Worm (Caenorhabditis elegans) whole organism, young adult: ENCODE measurements around the gene col-78.

Experiments used
- B0019.2 ChIP-seq: fragments of 200-800 bp; sonication (Bioruptor generic); conservative IDR thresholded peaks from 2 replicates; pipeline ENCODE4 v1.3.6; 2022; ENCODE audit warnings: missing genetic modification reagents, missing genetic modification characterization, missing compliant biosample characterization
- F49E8.2 ChIP-seq: sonication (generic microtip); optimal IDR thresholded peaks from 3 replicates; lab custom pipeline; 2017; ENCODE audit warnings: missing genetic modification characterization, mild to moderate bottlenecking, missing compliant biosample characterization, antibody characterized with exemption, moderate library complexity; ENCODE audit not compliant: insufficient read depth
- K12H6.12 ChIP-seq: fragments of 200-800 bp; sonication (Bioruptor generic); optimal IDR thresholded peaks from 2 replicates; lab custom pipeline; 2018; ENCODE audit warnings: mild to moderate bottlenecking, missing genetic modification characterization, missing compliant biosample characterization
- Y53F4B.3 ChIP-seq: fragments of 200-800 bp; sonication (Bioruptor generic); IDR thresholded peaks from 2 replicates; pipeline ENCODE4 v1.3.6; 2022; ENCODE audit warnings: missing genetic modification reagents, missing genetic modification characterization, missing compliant biosample characterization
- ZK185.1 ChIP-seq: sonication (generic microtip); optimal IDR thresholded peaks from 2 replicates; lab custom pipeline; 2016; ENCODE audit warnings: mild to moderate bottlenecking, missing genetic modification characterization, missing compliant biosample characterization; ENCODE audit not compliant: poor library complexity, severe bottlenecking
- ama-1 ChIP-seq, 3 experiments: fragments of 150-350 bp in 1 of 3; sonication (generic microtip) in 2 of 3; optimal IDR thresholded peaks; 2 replicates each; lab custom pipeline; 2014 to 2018; ENCODE audit warnings: missing biosample characterization in 2 of 3, missing genetic modification characterization in 2 of 3, missing genetic modification reagents in 2 of 3
- atf-7 ChIP-seq: sonication (generic microtip); optimal IDR thresholded peaks from 2 replicates; lab custom pipeline; 2017; ENCODE audit warnings: mild to moderate bottlenecking, missing genetic modification characterization, missing compliant biosample characterization
- attf-3 ChIP-seq: fragments of 200-800 bp; sonication (Bioruptor generic); conservative IDR thresholded peaks from 2 replicates; pipeline ENCODE4 v1.3.6; 2022; ENCODE audit warnings: missing genetic modification reagents, missing genetic modification characterization, missing compliant biosample characterization
- bed-1 ChIP-seq: fragments of 200-800 bp; sonication (Bioruptor generic); IDR thresholded peaks from 2 replicates; pipeline ENCODE4 v1.3.6; 2022; ENCODE audit warnings: missing genetic modification reagents, missing genetic modification characterization, missing compliant biosample characterization
- ccch-3 ChIP-seq: fragments of 200-800 bp; sonication (Bioruptor generic); optimal IDR thresholded peaks from 2 replicates; lab custom pipeline; 2018; ENCODE audit warnings: mild to moderate bottlenecking, missing genetic modification characterization, missing compliant biosample characterization
- cebp-1 ChIP-seq, 2 experiments: fragments of 200-800 bp in 1 of 2; sonication (Bioruptor generic) in 1 of 2; sonication (generic microtip) in 1 of 2; IDR thresholded peaks in 1 of 2; optimal IDR thresholded peaks in 1 of 2; 2 replicates each; pipeline versions ENCODE4 v1.3.6 to Lab custom; 2017 to 2022; ENCODE audit warnings: missing compliant biosample characterization in 2 of 2, missing genetic modification characterization in 2 of 2, mild to moderate bottlenecking in 1 of 2, missing genetic modification reagents in 1 of 2, moderate library complexity in 1 of 2
- ceh-40 ChIP-seq: fragments of 200-800 bp; sonication (Bioruptor generic); IDR thresholded peaks from 2 replicates; pipeline ENCODE4 v1.3.6; 2022; ENCODE audit warnings: missing genetic modification characterization, missing compliant biosample characterization
- ceh-79 ChIP-seq: sonication (generic microtip); optimal IDR thresholded peaks from 2 replicates; lab custom pipeline; 2017; ENCODE audit warnings: mild to moderate bottlenecking, missing genetic modification characterization, missing compliant biosample characterization
- dox-1 ChIP-seq: fragments of 200-800 bp; sonication (Bioruptor generic); IDR thresholded peaks from 2 replicates; pipeline ENCODE4 v1.3.6; 2022; ENCODE audit warnings: missing genetic modification reagents, missing genetic modification characterization, missing compliant biosample characterization
- dpl-1 ChIP-seq: fragments of 150-350 bp; optimal IDR thresholded peaks from 2 replicates; lab custom pipeline; 2014; ENCODE audit warnings: missing biosample characterization, missing genetic modification reagents, missing genetic modification characterization
- ets-4 ChIP-seq: fragments of 200-800 bp; sonication (Bioruptor generic); optimal IDR thresholded peaks from 2 replicates; lab custom pipeline; 2018; ENCODE audit warnings: mild to moderate bottlenecking, missing genetic modification characterization, missing compliant biosample characterization
- hmg-1.2 ChIP-seq: fragments of 200-800 bp; sonication (Bioruptor generic); IDR thresholded peaks from 2 replicates; pipeline ENCODE4 v1.3.6; 2022; ENCODE audit warnings: missing genetic modification reagents, missing genetic modification characterization, missing compliant biosample characterization
- lag-1 ChIP-seq: fragments of 200-800 bp; sonication (Bioruptor generic); IDR thresholded peaks from 2 replicates; pipeline ENCODE4 v1.3.6; 2022; ENCODE audit warnings: missing genetic modification reagents, missing genetic modification characterization, missing compliant biosample characterization
- lin-40 ChIP-seq: sonication (generic microtip); optimal IDR thresholded peaks from 2 replicates; lab custom pipeline; 2016; ENCODE audit warnings: missing genetic modification characterization, mild to moderate bottlenecking, missing compliant biosample characterization, missing genotype, missing genetic modification reagents
- lir-1 ChIP-seq: fragments of 200-800 bp; sonication (Bioruptor generic); conservative IDR thresholded peaks from 2 replicates; pipeline ENCODE4 v1.3.6; 2022; ENCODE audit warnings: missing genetic modification reagents, missing genetic modification characterization, missing compliant biosample characterization
- lsl-1 ChIP-seq: fragments of 200-800 bp; sonication (Bioruptor generic); optimal IDR thresholded peaks from 2 replicates; lab custom pipeline; 2018; ENCODE audit warnings: mild to moderate bottlenecking, missing genetic modification characterization, moderate library complexity, missing compliant biosample characterization
- madf-3 ChIP-seq: fragments of 200-800 bp; sonication (Bioruptor generic); IDR thresholded peaks from 2 replicates; pipeline ENCODE4 v1.3.6; 2022; ENCODE audit warnings: missing genetic modification reagents, missing genetic modification characterization, missing compliant biosample characterization
- madf-6 ChIP-seq: fragments of 200-800 bp; sonication (Bioruptor generic); IDR thresholded peaks from 2 replicates; pipeline ENCODE4 v1.3.6; 2022; ENCODE audit warnings: missing genetic modification reagents, missing genetic modification characterization, missing compliant biosample characterization
- nfya-2 ChIP-seq: fragments of 200-800 bp; sonication (Bioruptor generic); IDR thresholded peaks from 2 replicates; pipeline ENCODE4 v1.3.6; 2022; ENCODE audit warnings: missing genetic modification reagents, missing genetic modification characterization, missing compliant biosample characterization
- nhr-80 ChIP-seq: sonication (generic microtip); optimal IDR thresholded peaks from 2 replicates; lab custom pipeline; 2016; ENCODE audit warnings: missing genetic modification characterization, missing compliant biosample characterization
- snpc-4 ChIP-seq, 5 experiments: fragments of 150-350 bp in 1 of 5; sonication (generic microtip) in 4 of 5; optimal IDR thresholded peaks; 2 replicates each; lab custom pipeline; 2014 to 2018; ENCODE audit warnings: missing genetic modification characterization in 5 of 5, missing biosample characterization in 3 of 5, antibody characterized with exemption in 2 of 5, mild to moderate bottlenecking in 2 of 5, missing compliant biosample characterization in 2 of 5, missing genotype in 2 of 5, moderate library complexity in 2 of 5, missing genetic modification reagents in 1 of 5
- somi-1 ChIP-seq: fragments of 200-800 bp; sonication (Bioruptor generic); optimal IDR thresholded peaks from 2 replicates; lab custom pipeline; 2018; ENCODE audit warnings: mild to moderate bottlenecking, missing genetic modification characterization, missing compliant biosample characterization
- tbx-9 ChIP-seq: sonication (generic microtip); optimal IDR thresholded peaks from 2 replicates; lab custom pipeline; 2016; ENCODE audit warnings: borderline replicate concordance, missing genetic modification characterization, inconsistent platforms, missing compliant biosample characterization
- unc-62 ChIP-seq: fragments of 150-350 bp; optimal IDR thresholded peaks from 2 replicates; lab custom pipeline; 2014; ENCODE audit warnings: missing biosample characterization, missing genetic modification reagents, missing genetic modification characterization
- zfh-2 ChIP-seq: fragments of 200-800 bp; sonication (Bioruptor generic); conservative IDR thresholded peaks from 2 replicates; pipeline ENCODE4 v1.3.6; 2022; ENCODE audit warnings: missing genetic modification reagents, missing genetic modification characterization, missing compliant biosample characterization
- ztf-22 ChIP-seq: fragments of 200-800 bp; sonication (Bioruptor generic); optimal IDR thresholded peaks from 2 replicates; lab custom pipeline; 2018; ENCODE audit warnings: mild to moderate bottlenecking, missing genetic modification characterization, moderate library complexity, missing compliant biosample characterization
- ztf-25 ChIP-seq: fragments of 200-800 bp; sonication (Bioruptor generic); IDR thresholded peaks from 2 replicates; pipeline ENCODE4 v1.3.6; 2022; ENCODE audit warnings: missing genetic modification reagents, missing genetic modification characterization, missing compliant biosample characterization
- ztf-28 ChIP-seq: fragments of 200-800 bp; sonication (Bioruptor generic); IDR thresholded peaks from 2 replicates; pipeline ENCODE4 v1.3.6; 2022; ENCODE audit warnings: missing genetic modification reagents, missing genetic modification characterization, missing compliant biosample characterization

Gene col-78

DNA sequence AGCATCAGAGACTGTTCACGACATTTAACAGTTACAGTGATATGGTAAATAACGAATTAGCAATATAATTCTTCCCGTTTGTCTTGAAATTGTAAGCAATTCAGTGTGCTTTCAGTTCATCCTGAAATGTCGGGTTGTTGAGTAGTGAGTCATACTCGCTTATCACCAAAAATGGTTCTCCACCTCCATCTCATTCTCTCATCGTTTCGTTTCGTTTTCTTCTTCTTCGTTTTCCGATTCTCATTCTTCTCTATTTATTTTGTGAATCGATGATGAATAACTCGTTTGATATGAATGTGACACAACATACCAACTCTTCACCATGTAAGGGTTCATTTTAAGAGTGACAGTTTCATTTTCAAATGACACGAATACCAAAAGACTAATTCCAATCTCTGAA is 35.9 kb upstream of the col-78 start:
- TF ChIP-seq nhr-80 (peak; percentile 84), ets-4 (GFP tag; lab: Kevin White, UChicago) (peak; percentile 33), ccch-3 (GFP tag; lab: Kevin White, UChicago) (no peak), dox-1 (GFP tag; lab: Robert Waterston, UW) (peak; percentile 16; the same call in 1 of the 2 replicates)

DNA sequence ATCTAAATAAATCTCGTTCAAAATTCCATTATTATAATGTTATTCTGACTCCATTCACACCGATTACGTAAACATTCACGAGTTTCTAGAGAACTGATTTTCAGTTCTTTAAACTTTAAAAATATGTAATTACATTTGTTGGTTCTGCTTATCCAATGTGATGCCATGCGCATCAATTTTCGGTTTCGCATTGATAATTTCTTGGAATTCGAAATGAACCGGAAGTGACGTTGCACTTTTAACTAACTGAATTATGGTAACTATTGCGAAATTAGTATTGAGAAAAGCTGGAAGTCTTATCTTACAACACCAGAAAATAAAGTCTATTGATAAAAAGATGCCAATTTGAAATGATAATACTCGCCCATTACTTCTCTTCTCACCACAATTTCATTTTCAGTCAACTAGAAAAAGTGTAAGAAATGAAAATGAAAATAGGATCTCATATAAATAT is 34.5 kb upstream of the col-78 start:
- TF ChIP-seq lin-40 (tag; lab: Kevin White, UChicago) (peak; percentile 10), ztf-28 (GFP tag; lab: Robert Waterston, UW) (no peak), nhr-80 (peak; percentile 57), ama-1 (optimal IDR thresholded peaks at IDR 0.05; lab: Kevin White, UChicago) (no peak), ama-1 (GFP tag; optimal IDR thresholded peaks at IDR 0.05; lab: Kevin White, UChicago) (peak in 1 of 2 experiments; percentile 7), ceh-79 (tag; lab: Kevin White, UChicago) (no peak), ccch-3 (GFP tag; lab: Kevin White, UChicago) (no peak), bed-1 (GFP tag; lab: Robert Waterston, UW) (no peak), unc-62 (GFP tag; lab: Kevin White, UChicago) (peak; percentile 7), atf-7 (tag; lab: Kevin White, UChicago) (peak; percentile 34), zfh-2 (GFP tag; lab: Robert Waterston, UW) (no peak), F49E8.2 (tag; lab: Kevin White, UChicago) (no peak), cebp-1 (GFP tag; IDR thresholded peaks at IDR 0.05; lab: Robert Waterston, UW) (peak; percentile 85), cebp-1 (tag; optimal IDR thresholded peaks at IDR 0.05; lab: Kevin White, UChicago) (peak; percentile 93), Y53F4B.3 (GFP tag; lab: Robert Waterston, UW) (no peak), tbx-9 (tag; lab: Kevin White, UChicago) (no peak)
- TF ChIP-seq, all 124 proteins: peak for 6

ce11 chrII:9120329-9120728 is 32.0 kb upstream of the col-78 start:
- TF ChIP-seq madf-3 (GFP tag; lab: Robert Waterston, UW): no peak
- TF ChIP-seq ZK185.1 (tag; lab: Kevin White, UChicago): peak; percentile 42

DNA sequence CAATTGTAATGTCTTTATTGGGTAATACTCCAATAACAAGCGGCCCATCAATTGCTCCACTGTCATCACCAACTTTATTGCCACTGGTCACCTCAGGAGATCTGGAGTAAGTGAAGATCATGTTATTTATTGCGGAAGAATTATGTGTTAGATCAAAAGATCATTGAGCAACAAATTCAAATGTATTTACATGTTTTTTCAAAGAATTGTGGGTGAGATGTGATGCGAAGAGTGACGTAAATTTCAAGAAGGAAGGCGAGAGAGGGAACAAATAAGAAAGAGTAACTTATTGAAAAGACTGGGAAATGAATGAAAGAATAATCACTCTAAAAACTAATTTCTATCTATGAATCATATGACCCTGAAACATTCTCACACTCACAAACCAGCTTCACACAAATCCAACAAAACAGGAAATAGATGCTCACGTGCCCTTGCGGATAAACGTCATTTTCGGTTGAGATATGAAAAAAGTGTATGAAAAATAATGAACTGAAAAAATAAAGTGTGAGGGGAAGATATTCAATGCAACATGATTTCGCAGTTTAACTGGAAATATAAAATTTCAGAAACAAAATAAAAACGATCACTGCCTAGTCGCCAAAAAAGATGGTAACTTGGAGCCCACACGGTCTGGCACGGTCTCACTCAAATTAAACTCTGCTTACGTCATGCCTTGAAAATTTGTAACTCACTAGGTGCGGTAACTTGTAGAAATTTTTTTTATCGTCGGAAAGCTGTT is 31.3 kb upstream of the col-78 start:
- TF ChIP-seq lsl-1 (GFP tag; lab: Kevin White, UChicago): no peak
- no peak for TF ChIP-seq snpc-4 (GFP tag; optimal IDR thresholded peaks at IDR 0.05; lab: Kevin White, UChicago)
- no peak for TF ChIP-seq snpc-4 (tag; optimal IDR thresholded peaks at IDR 0.05; lab: Kevin White, UChicago)
- TF ChIP-seq nfya-2: no peak
- TF ChIP-seq ztf-25 (GFP tag; lab: Robert Waterston, UW): no peak
- no peak for TF ChIP-seq atf-7 (tag; lab: Kevin White, UChicago)
- no peak for TF ChIP-seq hmg-1.2
- TF ChIP-seq ztf-22 (GFP tag; lab: Kevin White, UChicago): no peak
- no peak for TF ChIP-seq dpl-1 (GFP tag; lab: Kevin White, UChicago)
- no peak for TF ChIP-seq lir-1 (GFP tag; lab: Robert Waterston, UW)
- TF ChIP-seq F49E8.2 (tag; lab: Kevin White, UChicago): no peak
- no peak for TF ChIP-seq lag-1 (GFP tag; lab: Robert Waterston, UW)

- TF ChIP-seq somi-1 (GFP tag; lab: Kevin White, UChicago) (no peak), ceh-40 (GFP tag; lab: Robert Waterston, UW) (no peak), K12H6.12 (tag; lab: Kevin White, UChicago) (no peak), B0019.2 (GFP tag; lab: Robert Waterston, UW) (no peak), madf-6 (no peak), tbx-9 (tag; lab: Kevin White, UChicago) (no peak), attf-3 (no peak)
Observed at ce11 chrII:9124353-9124752, 28.0 kb upstream of the col-78 start.
